Worm (Caenorhabditis elegans): ENCODE results near the gene his-60.

The his-60 gene

DNA sequence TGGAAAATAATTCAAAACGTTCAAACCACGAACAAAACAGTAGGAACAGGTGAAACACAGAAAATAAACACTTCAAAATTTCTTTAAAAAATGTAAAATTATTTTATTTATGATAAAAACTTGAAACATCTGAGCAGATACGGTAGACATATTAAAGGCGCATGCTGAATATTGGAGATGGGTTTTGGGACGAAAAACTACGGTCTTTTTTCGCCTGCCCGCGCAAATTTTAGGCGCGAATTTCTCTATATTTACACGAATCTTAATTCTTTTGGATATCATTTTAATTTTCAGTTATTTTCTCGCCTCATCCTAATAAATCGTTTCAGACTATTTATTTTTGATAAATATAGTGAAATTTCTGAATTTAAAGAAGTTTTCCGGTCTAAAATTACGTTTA is 10.1 kb downstream of the his-60 start (continued):
- TF ChIP-seq attf-6 (GFP tag; IDR thresholded peaks at IDR 0.05) (no peak), fkh-3 (tag; optimal IDR thresholded peaks at IDR 0.05) (no peak), unc-130 (GFP tag; optimal IDR thresholded peaks at IDR 0.05) (peak; percentile 79), ztf-26 (tag; optimal IDR thresholded peaks at IDR 0.05) (no peak), F10E7.11 (tag; optimal IDR thresholded peaks at IDR 0.05) (no peak), Y53G8AR.9 (GFP tag; conservative IDR thresholded peaks at IDR 0.05) (0 out of 2 replicates have a peak, but pooled peaks have one; percentile 42), mcd-1 (GFP tag; IDR thresholded peaks at IDR 0.05) (peak; percentile 54; the same call in 1 of the 2 replicates), dpff-1 (tag; optimal IDR thresholded peaks at IDR 0.05) (no peak), nhr-80 (tag; optimal IDR thresholded peaks at IDR 0.05) (no peak), snpc-1.1 (tag; optimal IDR thresholded peaks at IDR 0.05; ENCODE audit: insufficient read depth) (peak; percentile 72), nhr-120 (GFP tag; IDR thresholded peaks at IDR 0.05) (no peak), K11D2.4 (GFP tag; IDR thresholded peaks at IDR 0.05) (no peak), C06A6.2 (GFP tag; conservative IDR thresholded peaks at IDR 0.05) (no peak), rcor-1 (GFP tag; IDR thresholded peaks at IDR 0.05) (peak; percentile 80), athp-1 (tag; optimal IDR thresholded peaks at IDR 0.05) (peak; percentile 37), egrh-3 (GFP tag; IDR thresholded peaks at IDR 0.05) (no peak), repo-1 (tag; optimal IDR thresholded peaks at IDR 0.05) (no peak), ceh-58 (GFP tag; IDR thresholded peaks at IDR 0.05) (no peak), snpc-4 (GFP tag; optimal IDR thresholded peaks at IDR 0.05) (peak; percentile 77), snpc-4 (tag; optimal IDR thresholded peaks at IDR 0.05) (peak in 3 of 4 experiments; percentile 40 to 61 (median 41)), lin-26 (GFP tag; IDR thresholded peaks at IDR 0.05) (no peak), cebp-1 (GFP tag; IDR thresholded peaks at IDR 0.05) (no peak), cebp-1 (tag; optimal IDR thresholded peaks at IDR 0.05) (no peak), mes-4 (tag; optimal IDR thresholded peaks at IDR 0.05) (no peak), zim-3 (tag; optimal IDR thresholded peaks at IDR 0.05) (no peak), madf-3 (GFP tag; IDR thresholded peaks at IDR 0.05) (peak; percentile 89), lin-40 (tag; optimal IDR thresholded peaks at IDR 0.05) (no peak), F57A8.1 (GFP tag; optimal IDR thresholded peaks at IDR 0.05) (no peak), dpl-1 (GFP tag; optimal IDR thresholded peaks at IDR 0.05) (peak; percentile 98), efl-1 (GFP tag; optimal IDR thresholded peaks at IDR 0.05) (peak; percentile 99), hsf-1 (GFP tag; IDR thresholded peaks at IDR 0.05) (peak; percentile 73; the same call in 1 of the 2 replicates), F39B2.1 (GFP tag; IDR thresholded peaks at IDR 0.05) (no peak), ztf-28 (GFP tag; IDR thresholded peaks at IDR 0.05) (peak; percentile 67; the same call in 1 of the 2 replicates), tbx-9 (tag; optimal IDR thresholded peaks at IDR 0.05; ENCODE audit: borderline replicate concordance) (no peak), hlh-26 (GFP tag; conservative IDR thresholded peaks at IDR 0.05) (no peak), F55B11.4 (tag; optimal IDR thresholded peaks at IDR 0.05; ENCODE audit: borderline replicate concordance, insufficient read depth) (no peak)

DNA sequence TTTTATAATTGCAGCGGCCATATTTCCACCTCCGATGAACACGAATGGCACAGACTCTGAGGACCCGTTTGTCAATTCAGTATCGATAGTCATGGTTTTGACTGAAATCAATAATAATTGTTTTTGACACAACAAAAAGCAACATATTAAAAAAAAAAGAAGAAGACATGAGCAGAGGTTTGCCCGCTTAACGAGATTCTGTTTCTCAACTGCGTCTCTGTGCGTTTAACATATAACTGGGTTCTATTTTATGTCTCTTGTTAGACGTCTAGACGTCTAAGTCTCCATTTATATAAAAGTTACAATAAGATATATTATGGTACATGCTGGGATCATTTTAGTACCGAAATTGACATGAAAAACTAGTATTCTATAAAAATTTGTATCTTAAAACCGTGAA is 10.6 kb downstream of the his-60 start, which contains the start of gene pycr-4:
TSS of gene pycr-4 (minus strand) at position 101 of the 400 bp plus-strand sequence.
- TF ChIP-seq madf-6 (GFP tag; IDR thresholded peaks at IDR 0.05) (no peak), hmg-1.2 (GFP tag; IDR thresholded peaks at IDR 0.05) (peak; percentile 36; the same call in 1 of the 2 replicates)

DNA sequence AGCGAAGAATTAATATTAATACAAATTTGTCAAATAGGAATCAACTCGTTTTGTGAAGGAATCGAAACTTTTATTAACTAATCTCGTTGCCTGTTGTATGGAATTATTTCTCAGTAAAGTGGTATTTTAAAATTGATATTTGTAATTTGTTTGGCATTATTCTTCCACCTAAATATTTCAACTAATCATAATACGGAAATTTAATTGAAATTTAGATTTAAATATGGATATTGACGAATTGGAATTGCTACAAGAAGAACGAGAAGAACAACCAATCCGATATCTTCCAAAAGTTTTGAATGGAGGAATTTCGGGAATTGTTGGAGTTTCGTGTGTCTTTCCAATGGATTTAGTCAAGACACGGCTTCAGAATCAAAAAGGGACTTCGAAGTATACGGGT is 13.0 kb downstream of the his-60 start, which contains the start of gene slc-25A18.2:
TSS of gene slc-25A18.2 (plus strand) at position 216 of the 400 bp plus-strand sequence.
- no peak for TF ChIP-seq rpc-1 (optimal IDR thresholded peaks at IDR 0.05)
- no peak for TF ChIP-seq rpc-1 (tag; optimal IDR thresholded peaks at IDR 0.05)
- TF ChIP-seq tbp1 (GFP tag; optimal IDR thresholded peaks at IDR 0.05), result no peak
- TF ChIP-seq him-1 (tag; optimal IDR thresholded peaks at IDR 0.05), result no peak
- TF ChIP-seq zfh-2 (GFP tag; conservative IDR thresholded peaks at IDR 0.05), result no peak
